Worm (Caenorhabditis elegans) whole organism, L3 larva: ENCODE data around the gene F53A2.11.
A peak's percentile ranks its signal among the peaks of the same experiment; 100 is the strongest.

ENCODE experiments used
- R02D3.7 ChIP-seq: fragments of 150-350 bp; optimal IDR thresholded peaks from 2 replicates; lab custom pipeline; 2014; ENCODE audit warnings: missing biosample characterization, missing genetic modification characterization
- ZK546.5 ChIP-seq: sonication (generic microtip); optimal IDR thresholded peaks from 2 replicates; lab custom pipeline; 2017; ENCODE audit warnings: missing biosample characterization, missing genetic modification characterization
- aly-2 ChIP-seq: fragments of 150-350 bp; optimal IDR thresholded peaks from 2 replicates; lab custom pipeline; 2014; ENCODE audit warnings: missing biosample characterization, missing genetic modification characterization
- ceh-16 ChIP-seq: sonication (generic microtip); optimal IDR thresholded peaks from 2 replicates; lab custom pipeline; 2017; ENCODE audit warnings: missing biosample characterization, missing genetic modification characterization
- ceh-28 ChIP-seq: fragments of 150-350 bp; optimal IDR thresholded peaks from 2 replicates; lab custom pipeline; 2014; ENCODE audit warnings: missing biosample characterization, missing genetic modification reagents, missing genetic modification characterization
- ceh-82 ChIP-seq: fragments of 150-350 bp; optimal IDR thresholded peaks from 2 replicates; lab custom pipeline; 2014; ENCODE audit warnings: missing biosample characterization, missing genetic modification characterization
- ceh-9 ChIP-seq: sonication (generic microtip); optimal IDR thresholded peaks from 2 replicates; lab custom pipeline; 2018; ENCODE audit warnings: missing biosample characterization, missing genetic modification characterization
- daf-12 ChIP-seq: fragments of 150-350 bp; optimal IDR thresholded peaks from 2 replicates; lab custom pipeline; 2014; ENCODE audit warnings: missing biosample characterization, missing genetic modification reagents, missing genetic modification characterization
- egl-27 ChIP-seq: sonication (generic microtip); optimal IDR thresholded peaks from 4 replicates; lab custom pipeline; 2017; ENCODE audit warnings: missing biosample characterization, missing genetic modification reagents, missing genetic modification characterization
- elt-1 ChIP-seq: fragments of 150-350 bp; optimal IDR thresholded peaks from 2 replicates; lab custom pipeline; 2014; ENCODE audit warnings: missing biosample characterization, missing genetic modification characterization
- elt-2 ChIP-seq: sonication (generic microtip); optimal IDR thresholded peaks from 2 replicates; lab custom pipeline; 2016; ENCODE audit warnings: missing genetic modification reagents, mild to moderate bottlenecking, missing genetic modification characterization, missing compliant biosample characterization
- fkh-10 ChIP-seq: sonication (generic microtip); optimal IDR thresholded peaks from 2 replicates; lab custom pipeline; 2017; ENCODE audit warnings: missing biosample characterization, missing genetic modification reagents, missing genetic modification characterization
- fos-1 ChIP-seq: fragments of 150-350 bp; optimal IDR thresholded peaks from 2 replicates; lab custom pipeline; 2014; ENCODE audit warnings: missing biosample characterization, missing genetic modification characterization
- hmg-11 ChIP-seq: sonication (generic microtip); optimal IDR thresholded peaks from 2 replicates; lab custom pipeline; 2016; ENCODE audit warnings: missing genetic modification characterization, missing compliant biosample characterization
- lin-15B ChIP-seq: fragments of 150-350 bp; optimal IDR thresholded peaks from 2 replicates; lab custom pipeline; 2014; ENCODE audit warnings: missing biosample characterization, missing genetic modification characterization
- lin-39 ChIP-seq: fragments of 150-350 bp; optimal IDR thresholded peaks from 2 replicates; lab custom pipeline; 2018; ENCODE audit warnings: missing biosample characterization, missing genetic modification reagents, missing genetic modification characterization
- lsy-12 ChIP-seq: sonication (generic microtip); optimal IDR thresholded peaks from 2 replicates; lab custom pipeline; 2016; ENCODE audit warnings: mild to moderate bottlenecking, missing genetic modification characterization, missing compliant biosample characterization
- mdl-1 ChIP-seq: fragments of 150-350 bp; optimal IDR thresholded peaks from 2 replicates; lab custom pipeline; 2014; ENCODE audit warnings: missing biosample characterization, missing genetic modification characterization
- nfya-1 ChIP-seq: sonication (generic microtip); optimal IDR thresholded peaks from 2 replicates; lab custom pipeline; 2017; ENCODE audit warnings: missing genetic modification characterization, mild to moderate bottlenecking, missing compliant biosample characterization, antibody characterized with exemption, moderate library complexity; ENCODE audit not compliant: insufficient read depth
- nhr-11 ChIP-seq: fragments of 150-350 bp; optimal IDR thresholded peaks from 2 replicates; lab custom pipeline; 2014; ENCODE audit warnings: missing biosample characterization, missing genetic modification characterization
- nhr-12 ChIP-seq: fragments of 150-350 bp; optimal IDR thresholded peaks from 2 replicates; lab custom pipeline; 2014; ENCODE audit warnings: missing biosample characterization, missing genetic modification characterization
- nhr-23 ChIP-seq: fragments of 150-350 bp; optimal IDR thresholded peaks from 2 replicates; lab custom pipeline; 2014; ENCODE audit warnings: missing biosample characterization, missing genetic modification reagents, missing genetic modification characterization
- nhr-237 ChIP-seq: fragments of 150-350 bp; optimal IDR thresholded peaks from 2 replicates; lab custom pipeline; 2014; ENCODE audit warnings: missing biosample characterization, missing genetic modification characterization
- nhr-25 ChIP-seq: sonication (generic microtip); optimal IDR thresholded peaks from 2 replicates; lab custom pipeline; 2017; ENCODE audit warnings: missing biosample characterization, missing genetic modification characterization
- nhr-43 ChIP-seq: sonication (generic microtip); optimal IDR thresholded peaks from 2 replicates; lab custom pipeline; 2016; ENCODE audit warnings: mild to moderate bottlenecking, missing genetic modification characterization, missing compliant biosample characterization; ENCODE audit not compliant: poor library complexity, severe bottlenecking
- nhr-67 ChIP-seq: fragments of 150-350 bp; optimal IDR thresholded peaks from 2 replicates; lab custom pipeline; 2014; ENCODE audit warnings: missing biosample characterization, missing genetic modification characterization
- nhr-76 ChIP-seq: fragments of 150-350 bp; sonication (generic microtip); optimal IDR thresholded peaks from 5 replicates; lab custom pipeline; 2014; ENCODE audit warnings: missing biosample characterization, missing genetic modification characterization
- pqm-1 ChIP-seq: fragments of 150-350 bp; optimal IDR thresholded peaks from 2 replicates; lab custom pipeline; 2017; ENCODE audit warnings: missing biosample characterization, missing genetic modification characterization, inconsistent platforms
- skn-1 ChIP-seq: fragments of 150-350 bp; optimal IDR thresholded peaks from 2 replicates; lab custom pipeline; 2014; ENCODE audit warnings: missing biosample characterization, missing genetic modification characterization
- snpc-4 ChIP-seq: fragments of 150-350 bp; optimal IDR thresholded peaks from 2 replicates; lab custom pipeline; 2014; ENCODE audit warnings: missing biosample characterization, missing genetic modification characterization
- tbx-2 ChIP-seq: sonication (generic microtip); optimal IDR thresholded peaks from 2 replicates; lab custom pipeline; 2016; ENCODE audit warnings: mild to moderate bottlenecking, missing genetic modification characterization, missing compliant biosample characterization
- unc-39 ChIP-seq: sonication (generic microtip); optimal IDR thresholded peaks from 4 replicates; lab custom pipeline; 2017; ENCODE audit warnings: missing biosample characterization, missing genetic modification characterization
- ztf-4 ChIP-seq: fragments of 150-350 bp; optimal IDR thresholded peaks from 2 replicates; lab custom pipeline; 2014; ENCODE audit warnings: missing biosample characterization, missing genetic modification characterization

Gene F53A2.11

ce11 chrIII:13344538-13345136 is 22.2 kb upstream of the F53A2.11 start, which contains the start of gene acaa-2:
acaa-2 (plus strand) TSS chrIII:13344937.
- peak; percentile 56 for TF ChIP-seq elt-2 (tag; lab: Kevin White, UChicago)
- TF ChIP-seq nfya-1 (tag; lab: Kevin White, UChicago), result peak; percentile 40
- TF ChIP-seq ceh-16 (tag; lab: Kevin White, UChicago), result no peak
- no peak for TF ChIP-seq fkh-10 (GFP tag; lab: Kevin White, UChicago)
- peak; percentile 35 for TF ChIP-seq nhr-25 (tag; lab: Kevin White, UChicago)
- peak; percentile 0 for TF ChIP-seq lin-15B (tag; lab: Kevin White, UChicago)
- peak; percentile 34 for TF ChIP-seq hmg-11
- peak; percentile 93 for TF ChIP-seq skn-1

- no peak for TF ChIP-seq daf-12 (tag; lab: Kevin White, UChicago)
- no peak for TF ChIP-seq ztf-4 (tag; lab: Kevin White, UChicago)
- TF ChIP-seq nhr-67 (tag; lab: Kevin White, UChicago), result no peak
- no peak for TF ChIP-seq nhr-76
- TF ChIP-seq unc-39 (tag; lab: Kevin White, UChicago), result no peak
- no peak for TF ChIP-seq nfya-1 (tag; lab: Kevin White, UChicago)
- no peak for TF ChIP-seq ceh-9 (tag; lab: Kevin White, UChicago)
- no peak for TF ChIP-seq hmg-11
- TF ChIP-seq nhr-43 (tag; lab: Kevin White, UChicago), result no peak
- TF ChIP-seq ceh-28 (tag; lab: Kevin White, UChicago), result no peak
- TF ChIP-seq nhr-11, result no peak
- TF ChIP-seq mdl-1 (tag; lab: Kevin White, UChicago), result no peak
- TF ChIP-seq aly-2 (tag; lab: Kevin White, UChicago), result no peak
These were observed 21.2 kb upstream of the F53A2.11 start for ce11 chrIII:13343562-13344139.

- TF ChIP-seq ztf-4 (tag; lab: Kevin White, UChicago) (no peak), elt-1 (no peak), fos-1 (tag; lab: Kevin White, UChicago) (no peak), pqm-1 (no peak), lin-39 (tag; lab: Kevin White, UChicago) (no peak), aly-2 (tag; lab: Kevin White, UChicago) (no peak), ZK546.5 (tag; lab: Kevin White, UChicago) (no peak), nhr-237 (tag; lab: Kevin White, UChicago) (no peak), elt-2 (tag; lab: Kevin White, UChicago) (no peak), snpc-4 (tag; lab: Kevin White, UChicago) (no peak), egl-27 (tag; lab: Kevin White, UChicago) (no peak), fkh-10 (GFP tag; lab: Kevin White, UChicago) (no peak), ceh-28 (tag; lab: Kevin White, UChicago) (no peak)
These were observed 20.6 kb upstream of the F53A2.11 start, which contains the start of gene ife-1 for ce11 chrIII:13343117-13343516. ife-1 (plus strand) TSS chrIII:13343417.

ce11 chrIII:13342079-13342734 is 19.7 kb upstream of the F53A2.11 start, which contains the start of gene dro-1:
dro-1 (plus strand) TSS chrIII:13342684.
- TF ChIP-seq lin-15B (tag; lab: Kevin White, UChicago) (no peak), fkh-10 (GFP tag; lab: Kevin White, UChicago) (no peak), ceh-82 (no peak), nhr-23 (no peak), nhr-67 (tag; lab: Kevin White, UChicago) (no peak), fos-1 (tag; lab: Kevin White, UChicago) (no peak), lsy-12 (tag; lab: Kevin White, UChicago) (no peak), ztf-4 (tag; lab: Kevin White, UChicago) (no peak), ceh-9 (tag; lab: Kevin White, UChicago) (no peak), R02D3.7 (tag; lab: Kevin White, UChicago) (no peak), tbx-2 (tag; lab: Kevin White, UChicago) (no peak), snpc-4 (tag; lab: Kevin White, UChicago) (no peak), nhr-12 (tag; lab: Kevin White, UChicago) (no peak), hmg-11 (no peak), daf-12 (tag; lab: Kevin White, UChicago) (no peak), skn-1 (no peak), egl-27 (tag; lab: Kevin White, UChicago) (no peak)
